Worm (Caenorhabditis elegans) whole organism, midembryonic: ENCODE data around the gene M162.5.

Source experiments
- T22C8.4 ChIP-seq: fragments of 200-800 bp; sonication (Bioruptor generic); IDR thresholded peaks from 2 replicates; pipeline ENCODE4 v1.3.6; 2022; ENCODE audit warnings: missing genetic modification characterization, missing compliant biosample characterization
- cog-1 ChIP-seq: sonication (generic microtip); optimal IDR thresholded peaks from 2 replicates; lab custom pipeline; 2016; ENCODE audit warnings: missing genetic modification characterization, missing compliant biosample characterization
- flt-1 ChIP-seq: fragments of 200-800 bp; sonication (Bioruptor generic); IDR thresholded peaks from 2 replicates; pipeline ENCODE4 v1.3.6; 2022; ENCODE audit warnings: missing genetic modification characterization, missing compliant biosample characterization
- klf-2 ChIP-seq: fragments of 200-800 bp; sonication (Bioruptor generic); conservative IDR thresholded peaks from 2 replicates; pipeline ENCODE4 v1.3.6; 2022; ENCODE audit warnings: missing genetic modification reagents, missing genetic modification characterization, missing compliant biosample characterization
- med-1 ChIP-seq: sonication (generic microtip); optimal IDR thresholded peaks from 2 replicates; lab custom pipeline; 2017; ENCODE audit warnings: missing genetic modification characterization, mild to moderate bottlenecking, missing compliant biosample characterization, antibody characterized with exemption, missing genetic modification reagents; ENCODE audit not compliant: insufficient read depth
- ref-1 ChIP-seq: fragments of 200-800 bp; sonication (Bioruptor generic); conservative IDR thresholded peaks from 2 replicates; pipeline ENCODE4 v1.3.6; 2022; ENCODE audit warnings: missing genetic modification reagents, missing genetic modification characterization, missing compliant biosample characterization
- tab-1 ChIP-seq: fragments of 200-800 bp; sonication (Bioruptor generic); IDR thresholded peaks from 2 replicates; pipeline ENCODE4 v1.3.6; 2022; ENCODE audit warnings: missing genetic modification characterization, missing compliant biosample characterization
- ztf-23 ChIP-seq: fragments of 200-800 bp; sonication (Bioruptor generic); IDR thresholded peaks from 2 replicates; pipeline ENCODE4 v1.3.6; 2022; ENCODE audit warnings: missing genetic modification reagents, missing genetic modification characterization, missing compliant biosample characterization
- ztf-29 ChIP-seq: fragments of 200-800 bp; sonication (Bioruptor generic); IDR thresholded peaks from 2 replicates; pipeline ENCODE4 v1.3.6; 2022; ENCODE audit warnings: missing genetic modification reagents, missing genetic modification characterization, missing compliant biosample characterization

Gene M162.5

ce11 chrV:19747144-19747543 is 13.7 kb upstream of the M162.5 start:
- no peak for TF ChIP-seq tab-1 (GFP tag; lab: Robert Waterston, UW)
- no peak for TF ChIP-seq med-1
- TF ChIP-seq flt-1 (GFP tag; lab: Robert Waterston, UW), result no peak
- no peak for TF ChIP-seq ref-1 (GFP tag; lab: Robert Waterston, UW)
- no peak for TF ChIP-seq ztf-29 (GFP tag; lab: Robert Waterston, UW)
- TF ChIP-seq cog-1 (tag; lab: Kevin White, UChicago), result no peak
- TF ChIP-seq T22C8.4 (GFP tag; lab: Robert Waterston, UW), result no peak
- no peak for TF ChIP-seq klf-2
- no peak for TF ChIP-seq ztf-23

ce11 chrV:19751124-19751523 is 9.7 kb upstream of the M162.5 start, which contains the start of gene clec-49:
Gene clec-49 (minus strand): TSS chrV:19751226.
- TF ChIP-seq flt-1 (GFP tag; lab: Robert Waterston, UW), result no peak
- TF ChIP-seq ztf-29 (GFP tag; lab: Robert Waterston, UW), result no peak
- no peak for TF ChIP-seq T22C8.4 (GFP tag; lab: Robert Waterston, UW)
- TF ChIP-seq ztf-23, result no peak
- TF ChIP-seq tab-1 (GFP tag; lab: Robert Waterston, UW), result no peak
- no peak for TF ChIP-seq med-1
- TF ChIP-seq cog-1 (tag; lab: Kevin White, UChicago), result no peak
- no peak for TF ChIP-seq ref-1 (GFP tag; lab: Robert Waterston, UW)
- TF ChIP-seq klf-2, result no peak

ce11 chrV:19752879-19753278 is 8.0 kb upstream of the M162.5 start:
- no peak for TF ChIP-seq cog-1 (tag; lab: Kevin White, UChicago)
- no peak for TF ChIP-seq ztf-23
- TF ChIP-seq ref-1 (GFP tag; lab: Robert Waterston, UW), result no peak
- TF ChIP-seq med-1, result no peak
- no peak for TF ChIP-seq T22C8.4 (GFP tag; lab: Robert Waterston, UW)
- TF ChIP-seq flt-1 (GFP tag; lab: Robert Waterston, UW), result no peak
- TF ChIP-seq klf-2, result no peak
- TF ChIP-seq tab-1 (GFP tag; lab: Robert Waterston, UW), result no peak
- no peak for TF ChIP-seq ztf-29 (GFP tag; lab: Robert Waterston, UW)

- TF ChIP-seq ztf-29 (GFP tag; lab: Robert Waterston, UW), result no peak
- TF ChIP-seq T22C8.4 (GFP tag; lab: Robert Waterston, UW), result no peak
- no peak for TF ChIP-seq ref-1 (GFP tag; lab: Robert Waterston, UW)
- no peak for TF ChIP-seq cog-1 (tag; lab: Kevin White, UChicago)
- no peak for TF ChIP-seq tab-1 (GFP tag; lab: Robert Waterston, UW)
- no peak for TF ChIP-seq med-1
- TF ChIP-seq flt-1 (GFP tag; lab: Robert Waterston, UW), result no peak
These were observed 6.5 kb upstream of the M162.5 start for ce11 chrV:19754331-19754730.

ce11 chrV:19755260-19755659 is 5.6 kb upstream of the M162.5 start, which contains the start of gene clec-50:
Gene clec-50 (minus strand): TSS chrV:19755368.
- TF ChIP-seq cog-1 (tag; lab: Kevin White, UChicago), result no peak
- TF ChIP-seq ztf-29 (GFP tag; lab: Robert Waterston, UW), result no peak
- no peak for TF ChIP-seq tab-1 (GFP tag; lab: Robert Waterston, UW)
- TF ChIP-seq ztf-23, result no peak
- TF ChIP-seq klf-2, result no peak
- TF ChIP-seq T22C8.4 (GFP tag; lab: Robert Waterston, UW), result no peak
- TF ChIP-seq ref-1 (GFP tag; lab: Robert Waterston, UW), result no peak
- no peak for TF ChIP-seq med-1
- TF ChIP-seq flt-1 (GFP tag; lab: Robert Waterston, UW), result no peak

- TF ChIP-seq cog-1 (tag; lab: Kevin White, UChicago) (no peak), tab-1 (GFP tag; lab: Robert Waterston, UW) (no peak), T22C8.4 (GFP tag; lab: Robert Waterston, UW) (no peak), klf-2 (no peak), ztf-29 (GFP tag; lab: Robert Waterston, UW) (no peak), ref-1 (GFP tag; lab: Robert Waterston, UW) (no peak), med-1 (no peak), flt-1 (GFP tag; lab: Robert Waterston, UW) (no peak), ztf-23 (no peak)
These were observed 4.6 kb upstream of the M162.5 start, which contains the start of gene W04E12.9 for ce11 chrV:19756253-19756652. Gene W04E12.9 (plus strand): TSS chrV:19756553.

ce11 chrV:19759282-19759681 is 1.6 kb upstream of the M162.5 start:
- no peak for TF ChIP-seq ref-1 (GFP tag; lab: Robert Waterston, UW)
- TF ChIP-seq T22C8.4 (GFP tag; lab: Robert Waterston, UW), result no peak

ce11 chrV:19767719-19768118 is 6.9 kb downstream of the M162.5 start:
- no peak for TF ChIP-seq T22C8.4 (GFP tag; lab: Robert Waterston, UW)
- TF ChIP-seq klf-2, result no peak
- TF ChIP-seq ref-1 (GFP tag; lab: Robert Waterston, UW), result no peak
- no peak for TF ChIP-seq ztf-29 (GFP tag; lab: Robert Waterston, UW)
- TF ChIP-seq flt-1 (GFP tag; lab: Robert Waterston, UW), result no peak
- TF ChIP-seq cog-1 (tag; lab: Kevin White, UChicago), result no peak
- no peak for TF ChIP-seq tab-1 (GFP tag; lab: Robert Waterston, UW)
- TF ChIP-seq ztf-23, result no peak
- no peak for TF ChIP-seq med-1

ce11 chrV:19771660-19772059 is 10.8 kb downstream of the M162.5 start, which contains the start of gene M162.15:
Gene M162.15 (minus strand): TSS chrV:19771760.
- TF ChIP-seq med-1 (no peak), klf-2 (no peak), flt-1 (GFP tag; lab: Robert Waterston, UW) (no peak), ztf-23 (no peak), T22C8.4 (GFP tag; lab: Robert Waterston, UW) (no peak), ztf-29 (GFP tag; lab: Robert Waterston, UW) (no peak), ref-1 (GFP tag; lab: Robert Waterston, UW) (no peak), cog-1 (tag; lab: Kevin White, UChicago) (no peak), tab-1 (GFP tag; lab: Robert Waterston, UW) (no peak)

ce11 chrV:19777227-19777626 is 16.4 kb downstream of the M162.5 start, which contains the start of gene fbxa-118:
Gene fbxa-118 (minus strand): TSS chrV:19777327.
- no peak for TF ChIP-seq ref-1 (GFP tag; lab: Robert Waterston, UW)
- no peak for TF ChIP-seq ztf-23
- no peak for TF ChIP-seq klf-2
- no peak for TF ChIP-seq flt-1 (GFP tag; lab: Robert Waterston, UW)
- no peak for TF ChIP-seq med-1
- TF ChIP-seq cog-1 (tag; lab: Kevin White, UChicago), result no peak
- no peak for TF ChIP-seq T22C8.4 (GFP tag; lab: Robert Waterston, UW)
